Fruit fly (Drosophila melanogaster): ENCODE results near the gene Usp12-46.

- TF ChIP-seq EcR (GFP tag; optimal IDR thresholded peaks at IDR 0.05) (no peak), pan (optimal IDR thresholded peaks at IDR 0.05) (no peak), CG8478 (optimal IDR thresholded peaks at IDR 0.05) (no peak), usp (GFP tag; optimal IDR thresholded peaks at IDR 0.05) (no peak), Dll (optimal IDR thresholded peaks at IDR 0.05) (no peak), psq (optimal IDR thresholded peaks at IDR 0.05) (no peak)
These were observed 17.9 kb downstream of the Usp12-46 start, which contains the start of gene CG43091 for dm6 chr3R:22768633-22769032.
